Worm (Caenorhabditis elegans): ENCODE measurements around the gene fbxc-24.

DNA sequence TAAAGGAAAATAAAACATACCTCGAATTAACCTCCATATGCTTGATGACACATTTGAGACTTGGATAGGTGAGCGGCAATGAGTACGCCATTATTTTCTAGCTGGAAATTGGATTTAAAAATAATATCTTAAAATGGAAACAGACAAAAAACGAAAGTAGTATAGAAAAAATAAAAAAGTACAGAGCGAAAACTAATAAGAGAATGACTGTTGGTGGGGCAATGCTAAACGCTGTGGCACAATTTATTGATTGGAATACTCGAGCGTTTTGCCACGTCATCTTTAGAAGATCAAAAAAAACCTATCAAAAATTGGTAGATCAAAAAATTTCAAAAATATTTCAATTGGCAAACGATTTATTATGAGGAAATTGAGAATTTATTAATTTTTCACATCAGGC, 38.6 kb upstream of the fbxc-24 start, which contains the start of gene fbxc-32:
- TF ChIP-seq sdz-38 (tag; optimal IDR thresholded peaks at IDR 0.05) (no peak), tbx-9 (tag; optimal IDR thresholded peaks at IDR 0.05; ENCODE audit: borderline replicate concordance) (no peak), Y95B8A.8 (GFP tag; IDR thresholded peaks at IDR 0.05) (no peak), D2030.7 (GFP tag; IDR thresholded peaks at IDR 0.05) (no peak), B0019.2 (GFP tag; conservative IDR thresholded peaks at IDR 0.05) (no peak), zfh-2 (GFP tag; conservative IDR thresholded peaks at IDR 0.05) (no peak), let-607 (tag; optimal IDR thresholded peaks at IDR 0.05) (no peak), snpc-1.1 (tag; optimal IDR thresholded peaks at IDR 0.05; ENCODE audit: insufficient read depth) (no peak), ets-4 (GFP tag; optimal IDR thresholded peaks at IDR 0.05) (no peak)
